Worm (Caenorhabditis elegans) whole organism, L1 larva: ENCODE data around the gene capg-2.

ENCODE experiments used
- alr-1 ChIP-seq: fragments of 200-800 bp; sonication (Bioruptor generic); optimal IDR thresholded peaks from 2 replicates; lab custom pipeline; 2018; ENCODE audit warnings: borderline replicate concordance, mild to moderate bottlenecking, missing genetic modification characterization, missing compliant biosample characterization
- ceh-88 ChIP-seq: fragments of 200-800 bp; sonication (Bioruptor generic); IDR thresholded peaks from 2 replicates; pipeline ENCODE4 v1.3.6; 2022; ENCODE audit warnings: missing genetic modification characterization, missing compliant biosample characterization
- efl-3 ChIP-seq: fragments of 200-800 bp; sonication (Bioruptor generic); optimal IDR thresholded peaks from 2 replicates; lab custom pipeline; 2018; ENCODE audit warnings: mild to moderate bottlenecking, missing genetic modification characterization, missing compliant biosample characterization
- fkh-10 ChIP-seq: sonication (generic microtip); optimal IDR thresholded peaks from 2 replicates; lab custom pipeline; 2017; ENCODE audit warnings: missing biosample characterization, missing genetic modification reagents, missing genetic modification characterization
- fos-1 ChIP-seq: fragments of 150-350 bp; optimal IDR thresholded peaks from 2 replicates; lab custom pipeline; 2014; ENCODE audit warnings: missing biosample characterization, missing genetic modification characterization
- hlh-4 ChIP-seq: sonication (generic microtip); optimal IDR thresholded peaks from 2 replicates; lab custom pipeline; 2016; ENCODE audit warnings: mild to moderate bottlenecking, missing genetic modification characterization, missing compliant biosample characterization
- lin-35 ChIP-seq, 2 experiments: fragments of 150-350 bp; optimal IDR thresholded peaks; 2 replicates each; lab custom pipeline; 2014; ENCODE audit warnings: missing biosample characterization in 2 of 2, missing genetic modification characterization in 2 of 2, missing genetic modification reagents in 2 of 2
- nhr-237 ChIP-seq: fragments of 150-350 bp; optimal IDR thresholded peaks from 2 replicates; lab custom pipeline; 2014; ENCODE audit warnings: missing biosample characterization, missing genetic modification characterization
- nhr-84 ChIP-seq: sonication (generic microtip); optimal IDR thresholded peaks from 2 replicates; lab custom pipeline; 2017; ENCODE audit warnings: missing biosample characterization, missing genetic modification characterization
- skn-1 ChIP-seq: fragments of 150-350 bp; optimal IDR thresholded peaks from 2 replicates; lab custom pipeline; 2014; ENCODE audit warnings: missing biosample characterization, missing genetic modification characterization

The capg-2 gene

ce11 chrV:12320274-12320839 lies 48.7 kb downstream of the capg-2 start (continued):
- TF ChIP-seq fkh-10 (GFP tag; lab: Kevin White, UChicago) (no peak), ceh-88 (GFP tag; lab: Robert Waterston, UW) (no peak), fos-1 (no peak), hlh-4 (tag; lab: Kevin White, UChicago) (no peak), nhr-237 (tag; lab: Kevin White, UChicago) (no peak), efl-3 (GFP tag; lab: Kevin White, UChicago) (no peak), lin-35 (GFP tag; optimal IDR thresholded peaks at IDR 0.05; lab: Kevin White, UChicago) (no peak), skn-1 (tag; lab: Kevin White, UChicago) (no peak), nhr-84 (tag; lab: Kevin White, UChicago) (no peak), alr-1 (tag; lab: Kevin White, UChicago) (no peak)
